Worm (Caenorhabditis elegans) whole organism, L4 larva: ENCODE measurements around the gene Y71H2AM.1.
A peak's percentile ranks its signal among the peaks of the same experiment; 100 is the strongest.

ENCODE experiments used
- D1046.2 ChIP-seq: fragments of 200-800 bp; sonication (Bioruptor generic); IDR thresholded peaks from 2 replicates; pipeline ENCODE4 v1.3.6; 2022; ENCODE audit warnings: missing genetic modification characterization, missing compliant biosample characterization
- F49E8.2 ChIP-seq: sonication (generic microtip); optimal IDR thresholded peaks from 2 replicates; lab custom pipeline; 2016; ENCODE audit warnings: missing compliant biosample characterization, mild to moderate bottlenecking, missing genetic modification characterization, borderline replicate concordance
- T20F7.1 ChIP-seq: fragments of 200-800 bp; sonication (Bioruptor generic); optimal IDR thresholded peaks from 2 replicates; lab custom pipeline; 2018; ENCODE audit warnings: mild to moderate bottlenecking, missing genetic modification characterization, missing compliant biosample characterization
- Y75B8A.6 ChIP-seq: fragments of 200-800 bp; sonication (Bioruptor generic); IDR thresholded peaks from 2 replicates; pipeline ENCODE4 v1.3.6; 2022; ENCODE audit warnings: missing genetic modification reagents, missing genetic modification characterization, missing compliant biosample characterization
- aha-1 ChIP-seq: fragments of 150-350 bp; peaks from one replicate; lab custom pipeline; 2014; ENCODE audit warnings: missing biosample characterization, missing genetic modification characterization
- aly-2 ChIP-seq: sonication (generic microtip); optimal IDR thresholded peaks from 2 replicates; lab custom pipeline; 2018; ENCODE audit warnings: missing biosample characterization, missing genetic modification characterization
- arid-1 ChIP-seq: fragments of 200-800 bp; sonication (Bioruptor generic); conservative IDR thresholded peaks from 2 replicates; pipeline ENCODE4 v1.3.6; 2022; ENCODE audit warnings: missing genetic modification reagents, missing genetic modification characterization, missing compliant biosample characterization
- ceh-20 ChIP-seq: fragments of 200-800 bp; sonication (Bioruptor generic); IDR thresholded peaks from 2 replicates; pipeline ENCODE4 v1.3.6; 2022; ENCODE audit warnings: missing genetic modification reagents, missing genetic modification characterization, missing compliant biosample characterization
- ceh-32 ChIP-seq: sonication (generic microtip); optimal IDR thresholded peaks from 2 replicates; lab custom pipeline; 2016; ENCODE audit warnings: mild to moderate bottlenecking, missing genetic modification characterization, missing compliant biosample characterization; ENCODE audit not compliant: poor library complexity
- ceh-44 ChIP-seq: fragments of 200-800 bp; sonication (Bioruptor generic); IDR thresholded peaks from 2 replicates; pipeline ENCODE4 v1.3.6; 2022; ENCODE audit warnings: missing genetic modification reagents, missing genetic modification characterization, missing compliant biosample characterization
- ceh-82 ChIP-seq: sonication (generic microtip); optimal IDR thresholded peaks from 2 replicates; lab custom pipeline; 2017; ENCODE audit warnings: missing biosample characterization, missing genetic modification characterization
- ces-1 ChIP-seq: fragments of 150-350 bp; sonication (generic microtip); optimal IDR thresholded peaks from 4 replicates; lab custom pipeline; 2014; ENCODE audit warnings: missing biosample characterization, missing genetic modification reagents, missing genetic modification characterization
- ctbp-1 ChIP-seq: fragments of 200-800 bp; sonication (Bioruptor generic); IDR thresholded peaks from 2 replicates; pipeline ENCODE4 v1.3.6; 2022; ENCODE audit warnings: missing genetic modification reagents, missing genetic modification characterization, missing compliant biosample characterization
- daf-12 ChIP-seq: fragments of 150-350 bp; optimal IDR thresholded peaks from 2 replicates; lab custom pipeline; 2014; ENCODE audit warnings: missing biosample characterization, missing genetic modification reagents, missing genetic modification characterization
- daf-16 ChIP-seq, 3 experiments: sonication (generic microtip); optimal IDR thresholded peaks; 2 replicates each; lab custom pipeline; 2016 to 2017; ENCODE audit warnings: missing genetic modification characterization in 3 of 3, missing genetic modification reagents in 3 of 3, mild to moderate bottlenecking in 2 of 3, missing compliant biosample characterization in 2 of 3, missing biosample characterization in 1 of 3, moderate library complexity in 1 of 3
- dmd-6 ChIP-seq: fragments of 200-800 bp; sonication (Bioruptor generic); IDR thresholded peaks from 2 replicates; pipeline ENCODE4 v1.3.6; 2022; ENCODE audit warnings: missing genetic modification reagents, missing genetic modification characterization, missing compliant biosample characterization
- dmd-8 ChIP-seq: fragments of 200-800 bp; sonication (Bioruptor generic); IDR thresholded peaks from 2 replicates; pipeline ENCODE4 v1.3.6; 2022; ENCODE audit warnings: missing genetic modification characterization, missing compliant biosample characterization
- dmd-9 ChIP-seq: fragments of 200-800 bp; sonication (Bioruptor generic); IDR thresholded peaks from 2 replicates; pipeline ENCODE4 v1.3.6; 2022; ENCODE audit warnings: missing genetic modification reagents, missing genetic modification characterization, missing compliant biosample characterization
- egl-27 ChIP-seq: sonication (generic microtip); optimal IDR thresholded peaks from 3 replicates; lab custom pipeline; 2017; ENCODE audit warnings: missing biosample characterization, missing genetic modification reagents, missing genetic modification characterization
- fkh-10 ChIP-seq: fragments of 150-350 bp; optimal IDR thresholded peaks from 2 replicates; lab custom pipeline; 2014; ENCODE audit warnings: missing biosample characterization, missing genetic modification reagents, missing genetic modification characterization
- fos-1 ChIP-seq: fragments of 150-350 bp; optimal IDR thresholded peaks from 2 replicates; lab custom pipeline; 2014; ENCODE audit warnings: missing biosample characterization, missing genetic modification characterization
- hif-1 ChIP-seq, 2 experiments: sonication (generic microtip); optimal IDR thresholded peaks; 2 replicates each; lab custom pipeline; 2016 to 2017; ENCODE audit warnings: missing compliant biosample characterization in 2 of 2, missing genetic modification characterization in 2 of 2, missing genetic modification reagents in 2 of 2, missing genotype in 2 of 2, mild to moderate bottlenecking in 1 of 2
- hlh-11 ChIP-seq: fragments of 200-800 bp; sonication (Bioruptor generic); optimal IDR thresholded peaks from 2 replicates; lab custom pipeline; 2018; ENCODE audit warnings: mild to moderate bottlenecking, missing genetic modification characterization, missing compliant biosample characterization
- hmg-1.1 ChIP-seq: fragments of 200-800 bp; sonication (Bioruptor generic); IDR thresholded peaks from 2 replicates; pipeline ENCODE4 v1.3.6; 2022; ENCODE audit warnings: missing genetic modification reagents, missing genetic modification characterization, missing compliant biosample characterization
- lin-29 ChIP-seq: fragments of 200-800 bp; sonication (Bioruptor generic); IDR thresholded peaks from 2 replicates; pipeline ENCODE4 v1.3.6; 2022; ENCODE audit warnings: missing genetic modification reagents, missing genetic modification characterization, missing compliant biosample characterization
- lir-3 ChIP-seq: sonication (generic microtip); optimal IDR thresholded peaks from 2 replicates; lab custom pipeline; 2016; ENCODE audit warnings: mild to moderate bottlenecking, missing genetic modification characterization, missing compliant biosample characterization
- madf-5 ChIP-seq, 2 experiments: fragments of 200-800 bp; sonication (Bioruptor generic); IDR thresholded peaks; 2 replicates each; pipeline ENCODE4 v1.3.6; 2022; ENCODE audit warnings: missing compliant biosample characterization in 2 of 2, missing genetic modification characterization in 2 of 2
- mdl-1 ChIP-seq, 2 experiments: fragments of 150-350 bp in 1 of 2; sonication (generic microtip) in 1 of 2; optimal IDR thresholded peaks; 2 replicates each; lab custom pipeline; 2014 to 2017; ENCODE audit warnings: missing biosample characterization in 2 of 2, missing genetic modification characterization in 2 of 2
- mep-1 ChIP-seq: fragments of 150-350 bp; sonication (generic microtip); optimal IDR thresholded peaks from 3 replicates; lab custom pipeline; 2014; ENCODE audit warnings: missing biosample characterization, missing genetic modification characterization
- mes-2 ChIP-seq: sonication (generic microtip); optimal IDR thresholded peaks from 2 replicates; lab custom pipeline; 2016; ENCODE audit warnings: missing genotype, mild to moderate bottlenecking, missing genetic modification characterization, missing compliant biosample characterization; ENCODE audit not compliant: poor library complexity, severe bottlenecking
- mxl-3 ChIP-seq: fragments of 200-800 bp; sonication (Bioruptor generic); optimal IDR thresholded peaks from 2 replicates; lab custom pipeline; 2018; ENCODE audit warnings: mild to moderate bottlenecking, missing genetic modification characterization, missing compliant biosample characterization
- nhr-10 ChIP-seq: fragments of 150-350 bp; optimal IDR thresholded peaks from 2 replicates; lab custom pipeline; 2014; ENCODE audit warnings: missing biosample characterization, missing genetic modification characterization
- nhr-102 ChIP-seq: sonication (generic microtip); optimal IDR thresholded peaks from 2 replicates; lab custom pipeline; 2016; ENCODE audit warnings: mild to moderate bottlenecking, missing genetic modification characterization, moderate library complexity, missing compliant biosample characterization
- nhr-111 ChIP-seq: fragments of 200-800 bp; sonication (Bioruptor generic); optimal IDR thresholded peaks from 2 replicates; lab custom pipeline; 2018; ENCODE audit warnings: mild to moderate bottlenecking, missing genetic modification characterization, missing compliant biosample characterization
- nhr-237 ChIP-seq: sonication (generic microtip); optimal IDR thresholded peaks from 2 replicates; lab custom pipeline; 2017; ENCODE audit warnings: missing biosample characterization, missing genetic modification characterization
- nhr-25 ChIP-seq: sonication (generic microtip); optimal IDR thresholded peaks from 2 replicates; lab custom pipeline; 2017; ENCODE audit warnings: missing genetic modification characterization, mild to moderate bottlenecking, missing compliant biosample characterization, antibody characterized with exemption, moderate library complexity, borderline replicate concordance; ENCODE audit not compliant: insufficient read depth
- nhr-28 ChIP-seq: fragments of 150-350 bp; optimal IDR thresholded peaks from 2 replicates; lab custom pipeline; 2014; ENCODE audit warnings: missing biosample characterization, missing genetic modification characterization
- nhr-41 ChIP-seq: fragments of 200-800 bp; sonication (Bioruptor generic); IDR thresholded peaks from 2 replicates; pipeline ENCODE4 v1.3.6; 2022; ENCODE audit warnings: missing genetic modification reagents, missing genetic modification characterization, missing compliant biosample characterization
- nhr-6 ChIP-seq: fragments of 150-350 bp; optimal IDR thresholded peaks from 2 replicates; lab custom pipeline; 2014; ENCODE audit warnings: missing biosample characterization, missing genetic modification characterization
- nhr-76 ChIP-seq: fragments of 150-350 bp; optimal IDR thresholded peaks from 2 replicates; lab custom pipeline; 2014; ENCODE audit warnings: missing biosample characterization, missing genetic modification characterization
- pha-4 ChIP-seq, 2 experiments: fragments of 150-350 bp in 1 of 2; fragments of 200-800 bp in 1 of 2; sonication (Bioruptor generic) in 1 of 2; IDR thresholded peaks in 1 of 2; optimal IDR thresholded peaks in 1 of 2; 2 replicates each; pipeline versions ENCODE4 v1.3.6 to Lab custom; 2014 to 2022; ENCODE audit warnings: missing genetic modification characterization in 2 of 2, missing genetic modification reagents in 2 of 2, missing biosample characterization in 1 of 2, missing compliant biosample characterization in 1 of 2
- skn-1 ChIP-seq: fragments of 150-350 bp; optimal IDR thresholded peaks from 2 replicates; lab custom pipeline; 2014; ENCODE audit warnings: missing biosample characterization, missing genetic modification characterization
- snpc-4 ChIP-seq: fragments of 150-350 bp; optimal IDR thresholded peaks from 2 replicates; lab custom pipeline; 2014; ENCODE audit warnings: missing biosample characterization, missing genetic modification characterization
- tra-1 ChIP-seq: fragments of 200-800 bp; sonication (Bioruptor generic); IDR thresholded peaks from 2 replicates; pipeline ENCODE4 v1.3.6; 2022; ENCODE audit warnings: missing genetic modification reagents, missing genetic modification characterization, missing compliant biosample characterization
- unc-130 ChIP-seq: sonication (generic microtip); optimal IDR thresholded peaks from 2 replicates; lab custom pipeline; 2016; ENCODE audit warnings: missing genetic modification reagents, missing genetic modification characterization, missing compliant biosample characterization
- unc-39 ChIP-seq: sonication (generic microtip); optimal IDR thresholded peaks from 2 replicates; lab custom pipeline; 2017; ENCODE audit warnings: missing biosample characterization, missing genetic modification characterization
- unc-62 ChIP-seq, 3 experiments: fragments of 150-350 bp in 1 of 3; sonication (generic microtip); optimal IDR thresholded peaks in 2 of 3; peaks in 1 of 3; 1 replicate in 1 of 3; 2 replicates in 2 of 3; lab custom pipeline; 2014 to 2017; ENCODE audit warnings: missing biosample characterization in 3 of 3, missing genetic modification characterization in 3 of 3, missing genetic modification reagents in 3 of 3, missing genotype in 1 of 3
- zfp-3 ChIP-seq: fragments of 200-800 bp; sonication (Bioruptor generic); conservative IDR thresholded peaks from 2 replicates; pipeline ENCODE4 v1.3.6; 2022; ENCODE audit warnings: missing genetic modification reagents, missing genetic modification characterization, missing compliant biosample characterization
- zip-11 ChIP-seq: fragments of 200-800 bp; sonication (Bioruptor generic); IDR thresholded peaks from 2 replicates; pipeline ENCODE4 v1.3.6; 2022; ENCODE audit warnings: missing genetic modification characterization, missing compliant biosample characterization
- ztf-11 ChIP-seq: fragments of 150-350 bp; optimal IDR thresholded peaks from 2 replicates; lab custom pipeline; 2014; ENCODE audit warnings: missing biosample characterization, missing genetic modification characterization

The Y71H2AM.1 gene

ce11 chrIII:2870228-2870627 is 43.4 kb downstream of the Y71H2AM.1 start (continued):
- TF ChIP-seq nhr-102 (tag; lab: Kevin White, UChicago) (peak; percentile 23), nhr-237 (no peak), D1046.2 (GFP tag; lab: Robert Waterston, UW) (no peak), dmd-8 (GFP tag; lab: Robert Waterston, UW) (no peak), mep-1 (tag; lab: Kevin White, UChicago) (peak; percentile 35), madf-5 (GFP tag; IDR thresholded peaks at IDR 0.05; lab: Robert Waterston, UW) (no peak), daf-12 (no peak), tra-1 (peak; percentile 60; the same call in 1 of the 2 replicates), mes-2 (no peak), unc-62 (GFP tag; optimal IDR thresholded peaks at IDR 0.05 in 1 of 2; lab: Kevin White, UChicago) (peak in 1 of 2 experiments; percentile 90), unc-62 (tag; optimal IDR thresholded peaks at IDR 0.05; lab: Kevin White, UChicago) (no peak), ctbp-1 (GFP tag; lab: Robert Waterston, UW) (no peak), T20F7.1 (GFP tag; lab: Kevin White, UChicago) (peak; percentile 43), hif-1 (tag; optimal IDR thresholded peaks at IDR 0.05; lab: Kevin White, UChicago) (no peak), Y75B8A.6 (GFP tag; lab: Robert Waterston, UW) (no peak), lin-29 (GFP tag; lab: Robert Waterston, UW) (no peak), daf-16 (GFP tag; optimal IDR thresholded peaks at IDR 0.05; lab: Kevin White, UChicago) (no peak), daf-16 (tag; optimal IDR thresholded peaks at IDR 0.05; lab: Kevin White, UChicago) (peak; percentile 92), pha-4 (GFP tag; IDR thresholded peaks at IDR 0.05; lab: Robert Waterston, UW) (no peak), pha-4 (tag; optimal IDR thresholded peaks at IDR 0.05; lab: Kevin White, UChicago) (no peak), ces-1 (GFP tag; lab: Kevin White, UChicago) (no peak), F49E8.2 (tag; lab: Kevin White, UChicago) (no peak), ceh-32 (tag; lab: Kevin White, UChicago) (no peak), ztf-11 (tag; lab: Kevin White, UChicago) (no peak), nhr-6 (tag; lab: Kevin White, UChicago) (no peak), skn-1 (tag; lab: Kevin White, UChicago) (no peak), hmg-1.1 (GFP tag; lab: Robert Waterston, UW) (no peak), unc-39 (tag; lab: Kevin White, UChicago) (no peak), fkh-10 (GFP tag; lab: Kevin White, UChicago) (no peak), hlh-11 (tag; lab: Kevin White, UChicago) (peak; percentile 88), aha-1 (tag; lab: Kevin White, UChicago) (no peak), nhr-10 (no peak), zip-11 (GFP tag; lab: Robert Waterston, UW) (no peak), zfp-3 (GFP tag; lab: Robert Waterston, UW) (no peak), egl-27 (tag; lab: Kevin White, UChicago) (no peak), snpc-4 (no peak), nhr-41 (GFP tag; lab: Robert Waterston, UW) (no peak), nhr-111 (GFP tag; lab: Kevin White, UChicago) (no peak), dmd-9 (GFP tag; lab: Robert Waterston, UW) (no peak), lir-3 (tag; lab: Kevin White, UChicago) (no peak), dmd-6 (GFP tag; lab: Robert Waterston, UW) (peak; percentile 93), unc-130 (no peak), fos-1 (tag; lab: Kevin White, UChicago) (no peak), arid-1 (GFP tag; lab: Robert Waterston, UW) (no peak), nhr-76 (tag; lab: Kevin White, UChicago) (no peak), mdl-1 (tag; optimal IDR thresholded peaks at IDR 0.05; lab: Kevin White, UChicago) (peak in 1 of 2 experiments; percentile 10), ceh-82 (tag; lab: Kevin White, UChicago) (no peak), nhr-25 (tag; lab: Kevin White, UChicago) (no peak), ceh-20 (GFP tag; lab: Robert Waterston, UW) (no peak), ceh-44 (GFP tag; lab: Robert Waterston, UW) (no peak), mxl-3 (peak; percentile 23), nhr-28 (peak; percentile 92), aly-2 (tag; lab: Kevin White, UChicago) (no peak)
